Fruit fly (Drosophila melanogaster) whole organism: ENCODE results near the gene CG3339.
A peak's percentile ranks its signal among the peaks of the same experiment; 100 is the strongest.

ENCODE experiments used
- CG8478 ChIP-seq: fragments of >200 bp; optimal IDR thresholded peaks from 2 replicates; lab custom pipeline; 2018; ENCODE audit warnings: inconsistent platforms
- Dll ChIP-seq: fragments of >200 bp; optimal IDR thresholded peaks from 2 replicates; lab custom pipeline; 2017
- EcR ChIP-seq, 2 experiments: fragments of >200 bp; optimal IDR thresholded peaks; 2 replicates each; lab custom pipeline; 2017; ENCODE audit warnings: missing biosample characterization in 2 of 2, missing genetic modification characterization in 2 of 2, missing genetic modification reagents in 2 of 2
- pan ChIP-seq: fragments of >200 bp; optimal IDR thresholded peaks from 2 replicates; lab custom pipeline; 2017
- psq ChIP-seq: fragments of >200 bp; optimal IDR thresholded peaks from 2 replicates; lab custom pipeline; 2017
- usp ChIP-seq: fragments of >200 bp; optimal IDR thresholded peaks from 2 replicates; lab custom pipeline; 2017; ENCODE audit warnings: missing biosample characterization, missing genetic modification characterization, mixed read lengths

Gene CG3339

DNA sequence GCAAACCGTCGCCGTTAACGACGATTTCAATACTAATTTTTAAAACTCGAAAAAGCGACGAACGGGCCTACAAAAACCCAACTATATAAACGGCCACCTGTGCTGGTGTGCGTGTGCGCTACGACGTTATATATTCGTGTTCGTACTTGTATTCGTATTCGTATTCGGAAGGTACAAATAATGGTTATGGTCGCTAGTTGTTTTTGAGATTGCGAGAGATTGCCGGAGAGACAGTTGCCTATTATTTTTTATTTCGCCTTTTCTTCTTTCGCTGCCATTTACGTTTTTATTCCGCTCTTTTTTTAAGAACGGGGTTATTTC, 40.4 kb downstream of the CG3339 start:
- no peak for TF ChIP-seq pan
- TF ChIP-seq usp, result no peak
- no peak for TF ChIP-seq EcR (GFP tag; optimal IDR thresholded peaks at IDR 0.05; lab: Kevin White, UChicago)
- no peak for TF ChIP-seq psq (lab: Kevin White, UChicago)
- TF ChIP-seq Dll (lab: Kevin White, UChicago), result no peak
- no peak for TF ChIP-seq CG8478

DNA sequence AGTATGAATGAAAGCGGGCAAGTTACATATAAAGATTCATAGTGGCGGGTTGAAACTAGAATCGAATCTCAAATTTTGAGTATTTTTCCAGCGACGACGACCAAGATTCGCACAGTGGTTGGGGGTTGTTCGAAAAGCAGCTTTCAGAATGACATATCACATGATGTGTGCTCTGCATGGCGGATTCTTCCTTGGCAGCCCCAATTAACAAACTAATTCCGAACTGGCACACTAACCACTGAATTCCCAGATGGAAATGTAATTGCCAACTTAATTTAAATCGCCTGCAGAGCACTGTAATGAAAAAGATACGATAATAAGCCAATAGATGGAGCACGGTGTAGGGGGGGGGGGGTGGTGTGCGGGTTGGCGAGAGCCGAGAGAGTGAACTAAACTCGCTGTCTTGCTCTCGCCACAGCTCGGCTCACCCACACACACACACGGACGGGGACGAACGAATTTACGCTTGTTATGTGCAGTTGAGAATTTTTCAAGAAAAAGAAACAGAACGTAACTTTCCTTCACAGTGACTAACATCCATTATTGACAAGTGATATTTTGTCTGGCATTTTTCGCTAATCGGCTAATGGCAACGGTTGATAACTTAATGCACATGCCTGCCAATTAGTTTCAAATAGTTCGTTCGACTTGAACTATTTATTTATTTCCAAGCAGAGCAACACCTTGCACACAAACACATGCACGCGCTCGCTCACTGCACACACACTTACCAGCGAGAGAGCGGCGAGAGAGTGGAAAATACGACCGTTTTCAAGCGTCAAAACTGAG, 40.9 kb downstream of the CG3339 start:
- TF ChIP-seq CG8478 (no peak), Dll (lab: Kevin White, UChicago) (peak; percentile 70), usp (no peak)

DNA sequence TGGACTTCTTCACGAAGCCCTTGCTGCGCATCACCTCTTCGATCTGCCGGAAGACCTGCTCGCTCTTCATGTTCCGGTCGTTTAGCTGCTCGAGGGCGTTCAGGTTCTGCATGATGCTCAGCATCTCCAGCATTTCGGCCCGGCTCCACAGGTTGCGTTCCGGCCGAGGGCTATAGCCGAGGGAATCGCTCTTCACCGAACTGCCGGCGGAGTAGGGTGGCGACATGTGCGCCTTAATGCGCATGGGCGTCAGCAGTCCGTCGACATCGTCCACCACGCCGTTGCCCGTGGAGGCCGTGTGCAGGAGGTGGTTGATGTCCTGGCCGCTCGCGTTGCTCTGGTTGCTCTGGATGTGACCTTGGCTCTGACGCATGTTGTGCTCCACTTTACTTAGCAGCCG, 42.6 kb downstream of the CG3339 start:
- TF ChIP-seq CG8478 (no peak), EcR (GFP tag; optimal IDR thresholded peaks at IDR 0.05; lab: Kevin White, UChicago) (no peak), pan (no peak), usp (no peak), Dll (lab: Kevin White, UChicago) (no peak), psq (lab: Kevin White, UChicago) (no peak)

DNA sequence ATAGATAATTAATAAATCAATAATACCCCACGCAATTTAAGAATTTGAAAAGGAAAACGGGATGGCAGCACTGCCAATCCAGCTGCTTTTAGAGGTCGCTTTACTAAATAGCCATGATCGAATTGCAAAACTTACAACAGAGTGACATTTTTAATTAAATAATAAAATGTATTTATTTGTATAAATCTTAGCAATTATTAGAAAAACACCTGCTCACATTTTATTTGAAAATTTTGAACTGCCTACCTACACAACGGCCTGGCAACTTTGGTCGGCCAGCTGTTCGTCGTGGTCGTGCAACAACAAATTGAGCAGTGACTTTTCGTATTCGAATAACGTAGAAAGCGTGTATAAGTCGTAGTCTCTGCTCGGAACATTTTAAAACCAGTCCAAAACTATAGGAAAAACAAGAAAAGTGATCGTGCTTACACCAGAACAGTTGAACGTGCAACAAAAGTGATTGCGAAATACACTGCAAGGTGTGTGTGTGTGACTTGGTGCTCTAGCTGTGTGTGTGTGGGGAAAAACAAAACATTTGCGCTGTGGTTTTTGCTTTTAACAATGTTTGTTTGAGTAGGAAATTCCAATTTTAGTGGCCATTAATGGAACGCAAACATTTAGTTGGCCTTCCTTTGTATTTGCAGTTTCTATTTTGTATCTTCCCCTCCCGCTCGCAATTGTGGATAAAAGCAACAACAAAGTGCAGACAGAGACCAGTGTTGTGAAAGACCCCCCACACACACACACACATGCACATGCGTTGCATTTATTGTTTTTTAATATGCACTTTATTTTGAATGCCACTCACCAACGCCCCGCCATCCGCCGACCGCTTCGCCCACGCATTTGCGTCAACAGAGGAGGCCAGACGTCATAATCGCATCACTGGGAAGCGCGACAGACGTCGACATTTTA, 47.3 kb downstream of the CG3339 start, which contains the start of gene CG5938:
TSS of gene CG5938 (plus strand) at position 262 of the 915 bp plus-strand sequence.
- TF ChIP-seq CG8478 (no peak), Dll (lab: Kevin White, UChicago) (no peak), pan (no peak), EcR (GFP tag; optimal IDR thresholded peaks at IDR 0.05; lab: Kevin White, UChicago) (no peak), psq (lab: Kevin White, UChicago) (no peak), usp (no peak)

DNA sequence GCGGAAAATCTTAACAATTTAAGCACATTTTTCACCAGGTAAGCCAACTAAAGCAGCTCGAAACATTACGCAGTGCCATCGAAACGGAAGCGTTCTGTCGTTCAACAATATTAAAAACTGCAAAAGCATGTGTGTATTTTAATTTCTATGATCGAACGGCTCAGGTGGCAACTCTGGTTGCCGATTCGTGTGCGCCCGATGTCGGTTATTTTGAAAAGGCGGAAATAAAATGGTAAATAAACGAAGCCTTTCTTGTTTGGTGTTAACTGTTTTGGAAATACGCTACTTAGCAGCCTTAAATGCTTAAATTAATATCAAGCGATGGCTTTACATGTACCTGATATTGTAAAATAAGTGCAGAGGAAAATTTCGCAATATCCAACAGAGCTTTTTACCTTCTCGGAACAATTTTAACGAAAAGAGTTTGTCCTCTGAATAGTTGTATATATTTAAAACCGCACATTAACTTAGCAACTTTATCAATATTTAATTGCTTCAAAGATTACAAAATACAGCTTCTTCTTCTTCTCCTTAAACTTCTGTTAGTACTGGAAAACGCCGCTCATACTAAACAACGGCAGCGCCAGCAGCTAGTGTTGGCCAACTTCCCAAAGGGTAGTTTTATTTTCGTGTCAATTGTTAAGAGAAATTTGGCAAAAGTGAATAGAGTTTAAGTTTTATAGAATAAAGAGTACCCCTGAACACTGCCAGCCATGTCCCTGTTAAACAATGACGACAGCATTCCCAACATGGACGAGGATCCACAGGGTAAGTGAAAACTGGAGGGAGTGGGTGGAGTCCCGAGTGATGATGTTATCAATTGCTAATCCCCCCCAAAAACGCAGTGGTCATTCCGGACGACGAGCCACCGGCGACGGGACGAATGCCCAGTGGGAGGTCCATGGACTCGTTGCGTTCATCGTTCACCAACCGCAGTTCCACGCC, 48.7 kb downstream of the CG3339 start, which contains the start of gene CG5934:
TSS of gene CG5934 (plus strand) at position 588 of the 945 bp plus-strand sequence.
- no peak for TF ChIP-seq Dll (lab: Kevin White, UChicago)
- TF ChIP-seq pan, result no peak
- TF ChIP-seq CG8478, result no peak
- no peak for TF ChIP-seq EcR (GFP tag; optimal IDR thresholded peaks at IDR 0.05; lab: Kevin White, UChicago)
- TF ChIP-seq psq (lab: Kevin White, UChicago), result no peak
- TF ChIP-seq usp, result no peak

DNA sequence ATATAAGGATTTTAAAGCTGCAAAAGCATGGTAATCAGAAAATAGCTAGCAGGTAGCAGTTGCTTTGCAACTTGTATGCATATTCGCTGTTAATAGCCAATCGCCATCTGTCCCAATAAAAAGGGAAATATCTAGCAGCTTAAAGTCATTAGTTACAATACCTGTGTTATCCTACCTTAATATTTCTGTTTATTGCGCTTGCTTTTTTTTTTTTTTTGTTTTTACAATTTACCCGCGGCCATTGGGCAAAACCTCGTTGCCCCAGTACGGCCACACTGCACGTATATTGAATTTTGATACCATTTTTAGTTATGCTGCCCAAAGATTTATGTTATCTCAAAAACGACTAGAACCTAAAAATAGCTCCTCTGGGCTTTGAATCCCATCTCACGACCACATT, 49.9 kb downstream of the CG3339 start:
- no peak for TF ChIP-seq CG8478
- TF ChIP-seq EcR (GFP tag; optimal IDR thresholded peaks at IDR 0.05; lab: Kevin White, UChicago), result no peak
- TF ChIP-seq usp, result no peak
- TF ChIP-seq pan, result no peak
- no peak for TF ChIP-seq Dll (lab: Kevin White, UChicago)
- TF ChIP-seq psq (lab: Kevin White, UChicago), result no peak

DNA sequence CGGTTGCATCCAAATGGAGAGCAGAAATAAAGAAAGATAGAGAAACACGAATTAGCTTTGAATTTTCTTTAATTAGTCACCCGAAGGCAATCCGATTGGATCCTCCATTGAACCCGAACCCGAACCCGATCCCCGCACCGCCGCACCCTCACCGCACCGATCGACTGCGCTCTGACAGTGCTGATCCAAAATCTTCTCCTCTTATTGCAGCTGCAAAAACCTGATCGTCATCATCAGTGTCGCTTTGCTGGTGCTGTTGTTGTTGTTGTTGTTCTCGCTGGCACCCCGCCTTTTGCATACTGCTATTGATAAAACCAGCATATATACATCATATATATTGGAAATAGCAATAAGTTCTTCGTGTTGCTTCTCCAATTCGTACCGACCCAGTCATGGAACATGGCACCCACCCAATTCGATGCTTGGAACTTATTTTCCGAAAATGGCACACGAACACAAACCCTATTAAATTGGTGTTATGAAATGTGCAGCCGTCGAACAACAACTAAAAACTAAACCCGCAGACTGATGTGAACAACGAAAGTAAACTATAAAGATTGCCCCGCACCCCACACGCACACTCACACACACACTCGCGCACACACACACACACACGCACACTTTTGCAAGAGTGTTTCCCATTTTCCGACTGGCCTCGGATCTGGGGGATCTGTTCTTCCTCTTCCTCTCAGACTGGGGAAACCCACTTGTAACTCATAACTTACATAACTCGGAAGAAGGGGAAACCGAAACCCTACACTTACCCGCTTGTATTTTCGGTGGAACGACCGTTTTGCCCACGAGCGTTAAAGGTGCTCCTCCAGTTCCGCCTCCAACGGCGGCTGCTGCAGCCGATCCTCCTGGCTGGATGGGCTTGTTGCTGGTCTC, 51.5 kb downstream of the CG3339 start:
- TF ChIP-seq pan (no peak), CG8478 (no peak), Dll (lab: Kevin White, UChicago) (no peak), usp (no peak), psq (lab: Kevin White, UChicago) (no peak), EcR (GFP tag; optimal IDR thresholded peaks at IDR 0.05; lab: Kevin White, UChicago) (no peak)

DNA sequence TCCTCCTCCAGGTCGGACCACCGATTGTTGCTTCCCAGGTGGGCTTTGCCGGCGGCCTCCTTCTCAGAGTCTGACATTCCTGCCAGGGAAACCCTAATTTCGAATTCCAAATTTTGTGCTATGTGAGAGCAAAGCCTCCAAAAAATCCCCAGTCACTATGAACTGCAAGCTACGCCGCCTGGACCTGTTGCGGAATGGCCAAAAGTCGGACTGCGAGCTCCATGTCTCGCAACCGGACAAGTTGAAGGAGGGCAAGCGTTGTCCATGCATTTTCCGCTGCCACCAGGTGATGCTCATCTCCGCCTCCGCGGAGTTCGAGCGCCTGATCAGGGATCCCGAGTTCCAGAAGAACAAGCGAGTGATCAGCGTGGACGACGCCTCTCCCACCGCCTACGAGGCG, 56.8 kb downstream of the CG3339 start, which contains the start of the genes CG14262 and CG14260:
TSS of gene CG14262 (minus strand) at position 101 of the 400 bp plus-strand sequence.
TSS of gene CG14260 (plus strand) at position 128 of the 400 bp plus-strand sequence.
- TF ChIP-seq psq (lab: Kevin White, UChicago), result no peak
- TF ChIP-seq EcR (GFP tag; optimal IDR thresholded peaks at IDR 0.05; lab: Kevin White, UChicago), result no peak
- no peak for TF ChIP-seq Dll (lab: Kevin White, UChicago)
- TF ChIP-seq usp, result no peak
- no peak for TF ChIP-seq pan
- no peak for TF ChIP-seq CG8478

DNA sequence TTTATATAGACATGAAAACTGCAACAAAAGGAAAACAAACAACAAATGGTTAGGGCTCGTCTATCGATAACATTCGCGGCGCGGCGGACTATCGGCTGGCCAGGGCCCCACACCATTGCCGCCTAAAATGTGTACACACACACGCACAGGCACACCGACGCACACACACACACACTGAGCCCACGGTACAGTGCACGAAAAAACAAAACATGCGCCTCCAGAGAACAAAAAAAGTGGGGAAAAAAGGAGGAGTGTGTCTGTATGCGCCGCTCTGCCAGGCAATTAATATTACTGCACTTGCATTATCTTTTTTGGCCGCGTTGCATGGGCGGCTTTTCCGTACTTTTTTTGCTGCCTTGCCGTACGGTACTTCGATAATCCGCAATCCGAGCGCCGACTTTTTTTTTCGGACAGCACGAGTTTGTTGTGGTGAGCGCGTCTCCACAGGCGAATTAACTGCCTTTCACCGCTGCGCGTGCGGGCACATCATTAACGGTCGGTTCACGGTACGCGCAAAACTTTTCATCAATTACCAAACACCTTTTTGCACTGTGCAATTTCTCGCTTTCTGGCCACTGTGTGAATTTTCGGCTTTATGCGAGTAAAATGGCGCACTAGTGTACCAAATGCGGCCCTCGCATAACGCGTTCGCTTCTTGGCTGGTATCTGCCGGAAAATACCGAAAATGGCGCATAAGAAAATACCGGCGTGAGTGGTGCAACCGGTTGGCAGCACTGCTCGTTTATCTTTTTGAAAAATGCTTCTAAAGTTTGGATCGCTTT, 58.5 kb downstream of the CG3339 start, which contains the start of gene woc:
TSS of gene woc (minus strand) at position 622 of the 782 bp plus-strand sequence.
- TF ChIP-seq CG8478 (no peak), Dll (lab: Kevin White, UChicago) (peak; percentile 6), psq (lab: Kevin White, UChicago) (no peak), pan (no peak)

DNA sequence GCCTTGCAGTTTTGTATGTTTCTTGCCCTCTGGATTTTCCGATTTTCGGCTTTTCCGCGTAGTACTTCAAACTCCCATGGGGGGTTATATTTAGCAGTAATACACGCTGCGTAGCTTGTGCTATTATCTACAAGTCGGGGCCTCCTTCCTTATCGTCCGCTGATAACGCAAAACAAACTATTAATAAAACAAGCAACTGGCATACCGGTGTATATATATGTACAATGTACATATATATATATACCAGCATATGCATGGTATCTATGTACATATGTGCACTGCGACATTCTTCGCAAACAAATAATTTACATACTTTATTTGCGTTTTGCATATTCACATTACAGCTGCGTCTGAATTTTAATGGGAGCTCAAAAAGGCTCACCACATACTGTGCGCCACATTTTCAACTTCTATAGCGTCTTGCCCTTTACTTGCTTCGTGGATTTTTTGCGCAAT, 68.2 kb downstream of the CG3339 start:
- TF ChIP-seq usp (no peak), pan (no peak), EcR (GFP tag; optimal IDR thresholded peaks at IDR 0.05; lab: Kevin White, UChicago) (no peak), psq (lab: Kevin White, UChicago) (no peak), Dll (lab: Kevin White, UChicago) (no peak), CG8478 (no peak)
